Worm (Caenorhabditis elegans) whole organism, L4 larva: ENCODE measurements around the gene nex-3.

Experiments used
- D1046.2 ChIP-seq: fragments of 200-800 bp; sonication (Bioruptor generic); IDR thresholded peaks from 2 replicates; pipeline ENCODE4 v1.3.6; 2022; ENCODE audit warnings: missing genetic modification characterization, missing compliant biosample characterization
- F10B5.3 ChIP-seq: sonication (generic microtip); optimal IDR thresholded peaks from 2 replicates; lab custom pipeline; 2016; ENCODE audit warnings: mild to moderate bottlenecking, missing genetic modification characterization, missing compliant biosample characterization
- F44E2.7 ChIP-seq: fragments of 200-800 bp; sonication (Bioruptor generic); IDR thresholded peaks from 2 replicates; pipeline ENCODE4 v2.1.2; 2022; ENCODE audit warnings: missing genetic modification characterization, missing compliant biosample characterization
- Y105C5A.15 ChIP-seq: fragments of 200-800 bp; sonication (Bioruptor generic); IDR thresholded peaks from 2 replicates; pipeline ENCODE4 v1.3.6; 2022; ENCODE audit warnings: missing genetic modification characterization, missing compliant biosample characterization
- Y5F2A.4 ChIP-seq: fragments of 200-800 bp; sonication (Bioruptor generic); optimal IDR thresholded peaks from 2 replicates; lab custom pipeline; 2018; ENCODE audit warnings: mild to moderate bottlenecking, missing genetic modification characterization, missing compliant biosample characterization
- ZK546.5 ChIP-seq, 2 experiments: sonication (generic microtip); optimal IDR thresholded peaks; 2 replicates each; lab custom pipeline; 2017; ENCODE audit warnings: missing biosample characterization in 2 of 2, missing genetic modification characterization in 2 of 2
- aly-2 ChIP-seq: sonication (generic microtip); optimal IDR thresholded peaks from 2 replicates; lab custom pipeline; 2018; ENCODE audit warnings: missing biosample characterization, missing genetic modification characterization
- arid-1 ChIP-seq: fragments of 200-800 bp; sonication (Bioruptor generic); conservative IDR thresholded peaks from 2 replicates; pipeline ENCODE4 v1.3.6; 2022; ENCODE audit warnings: missing genetic modification reagents, missing genetic modification characterization, missing compliant biosample characterization
- ceh-32 ChIP-seq: sonication (generic microtip); optimal IDR thresholded peaks from 2 replicates; lab custom pipeline; 2016; ENCODE audit warnings: mild to moderate bottlenecking, missing genetic modification characterization, missing compliant biosample characterization; ENCODE audit not compliant: poor library complexity
- ceh-44 ChIP-seq: fragments of 200-800 bp; sonication (Bioruptor generic); IDR thresholded peaks from 2 replicates; pipeline ENCODE4 v1.3.6; 2022; ENCODE audit warnings: missing genetic modification reagents, missing genetic modification characterization, missing compliant biosample characterization
- ceh-62 ChIP-seq: sonication (generic microtip); optimal IDR thresholded peaks from 2 replicates; lab custom pipeline; 2017; ENCODE audit warnings: missing biosample characterization, missing genetic modification characterization
- ceh-82 ChIP-seq: sonication (generic microtip); optimal IDR thresholded peaks from 2 replicates; lab custom pipeline; 2017; ENCODE audit warnings: missing biosample characterization, missing genetic modification characterization
- ces-1 ChIP-seq: fragments of 150-350 bp; sonication (generic microtip); optimal IDR thresholded peaks from 4 replicates; lab custom pipeline; 2014; ENCODE audit warnings: missing biosample characterization, missing genetic modification reagents, missing genetic modification characterization
- ctbp-1 ChIP-seq: fragments of 200-800 bp; sonication (Bioruptor generic); IDR thresholded peaks from 2 replicates; pipeline ENCODE4 v1.3.6; 2022; ENCODE audit warnings: missing genetic modification reagents, missing genetic modification characterization, missing compliant biosample characterization
- daf-19 ChIP-seq: fragments of 200-800 bp; sonication (Bioruptor generic); conservative IDR thresholded peaks from 2 replicates; pipeline ENCODE4 v1.3.6; 2022; ENCODE audit warnings: missing genetic modification characterization, missing compliant biosample characterization
- daf-8 ChIP-seq: fragments of 200-800 bp; sonication (Bioruptor generic); IDR thresholded peaks from 2 replicates; pipeline ENCODE4 v1.3.6; 2022; ENCODE audit warnings: missing genetic modification characterization, missing compliant biosample characterization
- dmd-8 ChIP-seq: fragments of 200-800 bp; sonication (Bioruptor generic); IDR thresholded peaks from 2 replicates; pipeline ENCODE4 v1.3.6; 2022; ENCODE audit warnings: missing genetic modification characterization, missing compliant biosample characterization
- dmd-9 ChIP-seq: fragments of 200-800 bp; sonication (Bioruptor generic); IDR thresholded peaks from 2 replicates; pipeline ENCODE4 v1.3.6; 2022; ENCODE audit warnings: missing genetic modification reagents, missing genetic modification characterization, missing compliant biosample characterization
- dve-1 ChIP-seq: sonication (generic microtip); optimal IDR thresholded peaks from 2 replicates; lab custom pipeline; 2017; ENCODE audit warnings: antibody characterized with exemption, mild to moderate bottlenecking, missing genetic modification characterization, missing compliant biosample characterization; ENCODE audit not compliant: insufficient read depth
- egl-27 ChIP-seq: sonication (generic microtip); optimal IDR thresholded peaks from 3 replicates; lab custom pipeline; 2017; ENCODE audit warnings: missing biosample characterization, missing genetic modification reagents, missing genetic modification characterization
- hlh-11 ChIP-seq: fragments of 200-800 bp; sonication (Bioruptor generic); optimal IDR thresholded peaks from 2 replicates; lab custom pipeline; 2018; ENCODE audit warnings: mild to moderate bottlenecking, missing genetic modification characterization, missing compliant biosample characterization
- hmg-1.1 ChIP-seq: fragments of 200-800 bp; sonication (Bioruptor generic); IDR thresholded peaks from 2 replicates; pipeline ENCODE4 v1.3.6; 2022; ENCODE audit warnings: missing genetic modification reagents, missing genetic modification characterization, missing compliant biosample characterization
- lim-7 ChIP-seq: fragments of 200-800 bp; sonication (Bioruptor generic); IDR thresholded peaks from 2 replicates; pipeline ENCODE4 v1.3.6; 2022; ENCODE audit warnings: missing genetic modification characterization, missing compliant biosample characterization
- lin-1 ChIP-seq: fragments of 200-800 bp; sonication (Bioruptor generic); IDR thresholded peaks from 2 replicates; pipeline ENCODE4 v1.3.6; 2022; ENCODE audit warnings: missing genetic modification reagents, missing genetic modification characterization, missing compliant biosample characterization
- lin-38 ChIP-seq: fragments of 200-800 bp; sonication (Bioruptor generic); IDR thresholded peaks from 2 replicates; pipeline ENCODE4 v1.3.6; 2022; ENCODE audit warnings: missing genetic modification reagents, missing genetic modification characterization, missing compliant biosample characterization
- lin-39 ChIP-seq: fragments of 150-350 bp; optimal IDR thresholded peaks from 2 replicates; lab custom pipeline; 2014; ENCODE audit warnings: missing biosample characterization, missing genetic modification reagents, missing genetic modification characterization
- madf-5 ChIP-seq, 2 experiments: fragments of 200-800 bp; sonication (Bioruptor generic); IDR thresholded peaks; 2 replicates each; pipeline ENCODE4 v1.3.6; 2022; ENCODE audit warnings: missing compliant biosample characterization in 2 of 2, missing genetic modification characterization in 2 of 2
- madf-9 ChIP-seq: fragments of 200-800 bp; sonication (Bioruptor generic); conservative IDR thresholded peaks from 2 replicates; pipeline ENCODE4 v1.3.6; 2022; ENCODE audit warnings: missing genetic modification reagents, missing genetic modification characterization, missing compliant biosample characterization
- mdt-29 ChIP-seq: fragments of 200-800 bp; sonication (Bioruptor generic); IDR thresholded peaks from 2 replicates; pipeline ENCODE4 v1.3.6; 2022; ENCODE audit warnings: missing genetic modification reagents, missing genetic modification characterization, missing compliant biosample characterization
- mep-1 ChIP-seq: fragments of 150-350 bp; sonication (generic microtip); optimal IDR thresholded peaks from 3 replicates; lab custom pipeline; 2014; ENCODE audit warnings: missing biosample characterization, missing genetic modification characterization
- mes-2 ChIP-seq: sonication (generic microtip); optimal IDR thresholded peaks from 2 replicates; lab custom pipeline; 2016; ENCODE audit warnings: missing genotype, mild to moderate bottlenecking, missing genetic modification characterization, missing compliant biosample characterization; ENCODE audit not compliant: poor library complexity, severe bottlenecking
- mxl-3 ChIP-seq: fragments of 200-800 bp; sonication (Bioruptor generic); optimal IDR thresholded peaks from 2 replicates; lab custom pipeline; 2018; ENCODE audit warnings: mild to moderate bottlenecking, missing genetic modification characterization, missing compliant biosample characterization
- nhr-10 ChIP-seq: fragments of 150-350 bp; optimal IDR thresholded peaks from 2 replicates; lab custom pipeline; 2014; ENCODE audit warnings: missing biosample characterization, missing genetic modification characterization
- nhr-11 ChIP-seq: fragments of 150-350 bp; optimal IDR thresholded peaks from 2 replicates; lab custom pipeline; 2014; ENCODE audit warnings: missing biosample characterization, missing genetic modification characterization
- nhr-25 ChIP-seq: sonication (generic microtip); optimal IDR thresholded peaks from 2 replicates; lab custom pipeline; 2017; ENCODE audit warnings: missing genetic modification characterization, mild to moderate bottlenecking, missing compliant biosample characterization, antibody characterized with exemption, moderate library complexity, borderline replicate concordance; ENCODE audit not compliant: insufficient read depth
- nhr-28 ChIP-seq: fragments of 150-350 bp; optimal IDR thresholded peaks from 2 replicates; lab custom pipeline; 2014; ENCODE audit warnings: missing biosample characterization, missing genetic modification characterization
- nhr-41 ChIP-seq: fragments of 200-800 bp; sonication (Bioruptor generic); IDR thresholded peaks from 2 replicates; pipeline ENCODE4 v1.3.6; 2022; ENCODE audit warnings: missing genetic modification reagents, missing genetic modification characterization, missing compliant biosample characterization
- nhr-6 ChIP-seq: fragments of 150-350 bp; optimal IDR thresholded peaks from 2 replicates; lab custom pipeline; 2014; ENCODE audit warnings: missing biosample characterization, missing genetic modification characterization
- nhr-76 ChIP-seq: fragments of 150-350 bp; optimal IDR thresholded peaks from 2 replicates; lab custom pipeline; 2014; ENCODE audit warnings: missing biosample characterization, missing genetic modification characterization
- nhr-77 ChIP-seq: fragments of 150-350 bp; optimal IDR thresholded peaks from 2 replicates; lab custom pipeline; 2014; ENCODE audit warnings: missing biosample characterization, missing genetic modification characterization
- pha-4 ChIP-seq, 2 experiments: fragments of 150-350 bp in 1 of 2; fragments of 200-800 bp in 1 of 2; sonication (Bioruptor generic) in 1 of 2; IDR thresholded peaks in 1 of 2; optimal IDR thresholded peaks in 1 of 2; 2 replicates each; pipeline versions ENCODE4 v1.3.6 to Lab custom; 2014 to 2022; ENCODE audit warnings: missing genetic modification characterization in 2 of 2, missing genetic modification reagents in 2 of 2, missing biosample characterization in 1 of 2, missing compliant biosample characterization in 1 of 2
- rbr-2 ChIP-seq: sonication (generic microtip); optimal IDR thresholded peaks from 2 replicates; lab custom pipeline; 2016; ENCODE audit warnings: missing genotype, missing genetic modification characterization, missing compliant biosample characterization
- saeg-2 ChIP-seq: fragments of 200-800 bp; sonication (Bioruptor generic); IDR thresholded peaks from 2 replicates; pipeline ENCODE4 v1.3.6; 2022; ENCODE audit warnings: missing genetic modification reagents, missing genetic modification characterization, missing compliant biosample characterization
- sdz-12 ChIP-seq: fragments of 200-800 bp; sonication (Bioruptor generic); optimal IDR thresholded peaks from 2 replicates; lab custom pipeline; 2018; ENCODE audit warnings: mild to moderate bottlenecking, missing genetic modification characterization, missing compliant biosample characterization
- spr-3 ChIP-seq: fragments of 200-800 bp; sonication (Bioruptor generic); optimal IDR thresholded peaks from 2 replicates; lab custom pipeline; 2018; ENCODE audit warnings: mild to moderate bottlenecking, missing genetic modification characterization, missing compliant biosample characterization
- zfp-2 ChIP-seq: sonication (generic microtip); optimal IDR thresholded peaks from 2 replicates; lab custom pipeline; 2016; ENCODE audit warnings: mild to moderate bottlenecking, missing genetic modification characterization, missing compliant biosample characterization

nex-3 gene

ce11 chrIII:4441781-4442180 is at the start of gene nex-3:
TSS of gene nex-3 (plus strand) at chrIII:4442081.
- TF ChIP-seq daf-8 (no peak), nhr-77 (tag; lab: Kevin White, UChicago) (no peak), nhr-11 (no peak), ces-1 (GFP tag; lab: Kevin White, UChicago) (no peak), madf-5 (GFP tag; IDR thresholded peaks at IDR 0.05; lab: Robert Waterston, UW) (no peak), mes-2 (tag; lab: Kevin White, UChicago) (no peak), nhr-76 (no peak), ZK546.5 (tag; optimal IDR thresholded peaks at IDR 0.05; lab: Kevin White, UChicago) (no peak), rbr-2 (tag; lab: Kevin White, UChicago) (no peak), F10B5.3 (tag; lab: Kevin White, UChicago) (no peak), arid-1 (no peak), ctbp-1 (GFP tag; lab: Robert Waterston, UW) (no peak), lin-1 (GFP tag; lab: Robert Waterston, UW) (no peak), dmd-8 (no peak), egl-27 (tag; lab: Kevin White, UChicago) (no peak), saeg-2 (GFP tag; lab: Robert Waterston, UW) (no peak), dmd-9 (GFP tag; lab: Robert Waterston, UW) (no peak)

ce11 chrIII:4394496-4394895 is 47.4 kb upstream of the nex-3 start, which contains the start of gene R07E5.4:
TSS of gene R07E5.4 (plus strand) at chrIII:4394796.
- no peak for TF ChIP-seq mxl-3 (GFP tag; lab: Kevin White, UChicago)
- TF ChIP-seq lin-1 (GFP tag; lab: Robert Waterston, UW): no peak
- TF ChIP-seq mdt-29: no peak
- TF ChIP-seq daf-8: no peak
- no peak for TF ChIP-seq F44E2.7
- no peak for TF ChIP-seq daf-19 (GFP tag; lab: Robert Waterston, UW)
- TF ChIP-seq nhr-6 (tag; lab: Kevin White, UChicago): no peak
- no peak for TF ChIP-seq ceh-44 (GFP tag; lab: Robert Waterston, UW)
- no peak for TF ChIP-seq nhr-28 (tag; lab: Kevin White, UChicago)
- TF ChIP-seq dmd-9 (GFP tag; lab: Robert Waterston, UW): no peak
- TF ChIP-seq ceh-62: no peak
- no peak for TF ChIP-seq nhr-25 (tag; lab: Kevin White, UChicago)

- TF ChIP-seq Y5F2A.4 (GFP tag; lab: Kevin White, UChicago) (no peak), zfp-2 (tag; lab: Kevin White, UChicago) (no peak), lin-1 (GFP tag; lab: Robert Waterston, UW) (no peak), ZK546.5 (tag; optimal IDR thresholded peaks at IDR 0.05; lab: Kevin White, UChicago) (no peak), saeg-2 (GFP tag; lab: Robert Waterston, UW) (no peak), ceh-82 (tag; lab: Kevin White, UChicago) (no peak), D1046.2 (GFP tag; lab: Robert Waterston, UW) (no peak), Y105C5A.15 (GFP tag; lab: Robert Waterston, UW) (no peak), nhr-10 (tag; lab: Kevin White, UChicago) (no peak), dve-1 (tag; lab: Kevin White, UChicago) (no peak), lim-7 (GFP tag; lab: Robert Waterston, UW) (no peak), mep-1 (tag; lab: Kevin White, UChicago) (no peak), ces-1 (GFP tag; lab: Kevin White, UChicago) (no peak)
These were observed 46.0 kb upstream of the nex-3 start for ce11 chrIII:4395857-4396256.

ce11 chrIII:4397115-4397514 is 44.8 kb upstream of the nex-3 start, which contains the start of gene R07E5.5:
TSS of gene R07E5.5 (plus strand) at chrIII:4397415.
- TF ChIP-seq madf-9 (no peak), nhr-11 (no peak), hlh-11 (no peak), pha-4 (GFP tag; IDR thresholded peaks at IDR 0.05; lab: Robert Waterston, UW) (no peak), pha-4 (tag; optimal IDR thresholded peaks at IDR 0.05; lab: Kevin White, UChicago) (no peak), nhr-41 (no peak), sdz-12 (GFP tag; lab: Kevin White, UChicago) (no peak), nhr-77 (tag; lab: Kevin White, UChicago) (no peak), lin-39 (tag; lab: Kevin White, UChicago) (no peak), lin-38 (GFP tag; lab: Robert Waterston, UW) (no peak), Y105C5A.15 (GFP tag; lab: Robert Waterston, UW) (no peak), madf-5 (GFP tag; IDR thresholded peaks at IDR 0.05; lab: Robert Waterston, UW) (no peak), hmg-1.1 (GFP tag; lab: Robert Waterston, UW) (no peak), spr-3 (GFP tag; lab: Kevin White, UChicago) (no peak), aly-2 (no peak), ceh-32 (tag; lab: Kevin White, UChicago) (no peak), ceh-82 (tag; lab: Kevin White, UChicago) (no peak)
